Fruit fly (Drosophila melanogaster) whole organism, pupa: ENCODE data around the gene CG8329.

Experiments
- CG14655 ChIP-seq: fragments of 200-800 bp; sonication (Bioruptor generic); optimal IDR thresholded peaks from 3 replicates; lab custom pipeline; 2017; ENCODE audit warnings: mild to moderate bottlenecking, missing biosample characterization, missing genetic modification reagents, missing genetic modification characterization
- CG15710 ChIP-seq: fragments of 200-800 bp; sonication (Bioruptor generic); optimal IDR thresholded peaks from 2 replicates; lab custom pipeline; 2018; ENCODE audit warnings: missing biosample characterization, mild to moderate bottlenecking, missing genetic modification characterization, moderate library complexity
- EcR ChIP-seq: fragments of 200-800 bp; sonication (Bioruptor generic); optimal IDR thresholded peaks from 3 replicates; lab custom pipeline; 2019; ENCODE audit warnings: missing biosample characterization, missing genetic modification characterization, mild to moderate bottlenecking, moderate library complexity, missing genetic modification reagents
- Pif1A ChIP-seq: fragments of 200-800 bp; sonication (Bioruptor generic); optimal IDR thresholded peaks from 3 replicates; lab custom pipeline; 2016; ENCODE audit warnings: missing biosample characterization, missing genetic modification characterization
- fd96Ca ChIP-seq: fragments of 200-800 bp; sonication (Bioruptor generic); IDR thresholded peaks from 3 replicates; pipeline ENCODE4 v1.3.6; 2022; ENCODE audit warnings: missing biosample characterization, missing genetic modification characterization
- gl ChIP-seq: fragments of 200-800 bp; sonication (Bioruptor generic); optimal IDR thresholded peaks from 2 replicates; lab custom pipeline; 2018; ENCODE audit warnings: missing biosample characterization, mild to moderate bottlenecking, missing genetic modification characterization

DNA sequence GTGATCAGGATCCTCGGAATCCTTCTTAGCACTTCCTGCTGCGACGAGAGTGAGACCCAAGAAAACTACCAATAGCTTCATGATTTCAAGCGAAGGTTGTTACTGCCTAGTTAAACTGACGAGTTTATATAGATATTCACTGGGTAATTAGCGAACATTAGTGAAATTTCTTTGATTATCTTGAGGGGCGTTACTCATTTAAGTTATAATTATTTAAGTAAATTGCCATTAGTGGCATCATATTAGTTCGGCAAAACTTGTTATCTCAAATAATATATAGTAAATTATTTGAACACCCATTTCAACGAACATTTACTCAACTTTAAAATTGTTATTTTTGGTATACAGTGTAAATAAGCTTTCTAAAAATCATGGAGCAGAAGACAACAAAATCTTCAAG is 36.7 kb upstream of the CG8329 start, which contains the start of the genes CG3088 and CG3306:
- TF ChIP-seq gl (tag; lab: Kevin White, UChicago) (no peak), CG14655 (GFP tag; lab: Kevin White, UChicago) (no peak), fd96Ca (GFP tag; lab: Robert Waterston, UW) (no peak), Pif1A (GFP tag; lab: Kevin White, UChicago) (no peak), CG15710 (tag; lab: Kevin White, UChicago) (no peak), EcR (GFP tag; lab: Kevin White, UChicago) (no peak)
